Worm (Caenorhabditis elegans): Measurements from ENCODE around the gene mex-1.

The mex-1 gene

DNA sequence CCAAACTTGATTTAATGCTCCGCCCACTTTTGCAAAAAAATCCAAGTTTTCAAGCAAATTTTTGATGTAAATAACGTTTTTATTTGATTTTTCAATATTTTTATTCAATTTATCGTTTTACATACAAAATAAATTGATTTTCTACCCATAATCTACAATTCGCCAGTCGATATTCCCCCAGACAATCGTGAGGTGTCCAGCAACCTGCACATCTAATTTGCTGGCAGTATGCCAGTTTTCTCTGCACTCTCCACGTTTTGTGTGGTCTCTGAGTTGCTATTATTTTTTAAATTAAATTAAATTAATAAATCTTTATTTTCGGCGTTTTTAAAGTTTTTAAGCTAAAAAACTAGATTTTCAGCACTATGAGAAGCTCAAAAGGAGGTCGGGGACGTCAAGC lies 11.7 kb downstream of the mex-1 start:
- peak; percentile 68 for TF ChIP-seq nhr-237 (tag; optimal IDR thresholded peaks at IDR 0.05)
- peak; percentile 83 for TF ChIP-seq lin-13 (tag; optimal IDR thresholded peaks at IDR 0.05)
- TF ChIP-seq mep-1 (tag; optimal IDR thresholded peaks at IDR 0.05), result peak; percentile 67
- TF ChIP-seq M03D4.4 (tag; optimal IDR thresholded peaks at IDR 0.05), result no peak
- TF ChIP-seq nhr-2 (tag; optimal IDR thresholded peaks at IDR 0.05), result peak; percentile 43
- TF ChIP-seq lsy-2 (tag; optimal IDR thresholded peaks at IDR 0.05), result peak; percentile 80
- peak; percentile 31 for TF ChIP-seq unc-62 (GFP tag; optimal IDR thresholded peaks at IDR 0.05)
- TF ChIP-seq mab-5 (tag; optimal IDR thresholded peaks at IDR 0.05), result no peak
- TF ChIP-seq sptf-1 (tag; optimal IDR thresholded peaks at IDR 0.05), result peak; percentile 55
- no peak for TF ChIP-seq snpc-4 (tag; optimal IDR thresholded peaks at IDR 0.05)
- TF ChIP-seq ces-1 (GFP tag; optimal IDR thresholded peaks at IDR 0.05), result peak; percentile 98
- peak; percentile 22 for TF ChIP-seq ceh-43 (GFP tag; optimal IDR thresholded peaks at IDR 0.05)
- TF ChIP-seq ham-2 (GFP tag; optimal IDR thresholded peaks at IDR 0.05), result peak; percentile 33
- TF ChIP-seq flh-1 (GFP tag; optimal IDR thresholded peaks at IDR 0.05), result no peak
- TF ChIP-seq bed-3 (GFP tag; optimal IDR thresholded peaks at IDR 0.05), result peak; percentile 6
- TF ChIP-seq pha-4 (tag; optimal IDR thresholded peaks at IDR 0.05), result peak; percentile 60

DNA sequence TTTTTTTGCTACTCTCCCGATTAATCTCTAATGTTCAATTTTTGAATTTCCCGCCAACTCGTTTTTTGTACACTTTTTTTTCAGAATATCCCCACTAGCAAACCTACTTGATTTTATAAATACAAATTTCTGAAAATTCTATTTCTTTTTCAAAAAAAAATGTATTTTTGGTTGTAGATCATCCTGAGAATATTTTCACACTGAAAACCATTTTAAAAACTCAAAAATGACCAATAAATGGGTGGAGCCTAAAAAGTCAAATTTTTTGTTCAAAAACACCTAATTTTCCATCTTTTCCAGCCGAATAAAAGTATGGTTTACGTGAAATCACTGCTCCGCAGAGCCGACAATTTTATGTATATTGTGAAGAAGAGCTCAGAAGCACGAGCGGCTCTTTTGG lies 20.3 kb downstream of the mex-1 start, which contains the start of gene Y17G7B.3:
Gene Y17G7B.3, plus strand, starts transcription at position 301 of the 400 bp plus-strand sequence.
- TF ChIP-seq ham-2 (GFP tag; optimal IDR thresholded peaks at IDR 0.05) (no peak), M03D4.4 (tag; optimal IDR thresholded peaks at IDR 0.05) (no peak), unc-120 (tag; optimal IDR thresholded peaks at IDR 0.05; ENCODE audit: poor library complexity, severe bottlenecking) (no peak), nhr-76 (tag; optimal IDR thresholded peaks at IDR 0.05) (no peak)

DNA sequence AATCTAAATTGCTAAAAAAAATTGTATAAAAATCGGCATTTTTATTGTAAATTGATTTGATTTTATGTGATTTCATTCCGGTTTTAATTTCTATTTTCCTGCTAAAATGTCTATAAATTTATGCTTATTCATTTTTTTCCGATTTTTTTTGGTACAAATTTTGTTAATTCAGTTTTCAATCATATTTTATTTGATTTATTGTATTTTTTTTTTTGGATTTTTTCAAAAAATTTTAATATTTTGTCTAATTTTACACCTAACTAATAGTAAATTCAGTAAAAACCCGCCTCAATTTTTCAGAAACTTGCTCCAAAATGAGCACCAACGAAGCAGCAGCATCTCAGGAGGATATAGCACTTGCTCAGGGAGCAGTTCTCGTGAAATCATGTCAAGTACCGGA lies 24.3 kb downstream of the mex-1 start, which contains the start of gene dhps-1:
Gene dhps-1, plus strand, starts transcription at position 301 of the 400 bp plus-strand sequence.
- TF ChIP-seq unc-62 (GFP tag; optimal IDR thresholded peaks at IDR 0.05), result no peak
- no peak for TF ChIP-seq cnd-1 (tag; optimal IDR thresholded peaks at IDR 0.05)
- no peak for TF ChIP-seq unc-39 (tag; optimal IDR thresholded peaks at IDR 0.05)
- TF ChIP-seq ceh-83 (GFP tag; optimal IDR thresholded peaks at IDR 0.05), result no peak
- no peak for TF ChIP-seq snpc-4 (tag; optimal IDR thresholded peaks at IDR 0.05)
- TF ChIP-seq lin-13 (tag; optimal IDR thresholded peaks at IDR 0.05), result no peak
- no peak for TF ChIP-seq blmp-1 (tag; optimal IDR thresholded peaks at IDR 0.05)
- no peak for TF ChIP-seq pha-4 (tag; optimal IDR thresholded peaks at IDR 0.05)
- TF ChIP-seq nhr-237 (tag; optimal IDR thresholded peaks at IDR 0.05), result no peak
- TF ChIP-seq mep-1 (tag; optimal IDR thresholded peaks at IDR 0.05), result no peak
- TF ChIP-seq M03D4.4 (tag; optimal IDR thresholded peaks at IDR 0.05), result no peak
- TF ChIP-seq lsy-2 (tag; optimal IDR thresholded peaks at IDR 0.05), result no peak
- no peak for TF ChIP-seq flh-1 (GFP tag; optimal IDR thresholded peaks at IDR 0.05)

DNA sequence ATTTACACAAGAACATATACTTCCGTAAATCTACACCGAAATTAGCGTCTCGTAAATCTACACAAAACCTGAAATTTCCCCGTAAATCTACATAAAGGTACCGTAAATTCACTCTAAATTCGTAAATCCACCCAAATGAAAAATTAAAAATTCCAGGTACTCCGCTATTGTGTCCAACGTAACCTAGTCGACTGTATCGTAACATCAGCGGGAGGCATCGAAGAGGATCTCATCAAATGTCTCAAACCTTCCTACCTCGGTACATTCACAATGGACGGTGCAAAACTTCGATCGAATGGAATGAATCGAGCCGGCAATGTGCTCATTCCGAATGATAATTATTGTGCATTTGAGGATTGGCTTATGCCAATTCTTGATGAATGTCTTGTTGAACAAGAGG lies 26.5 kb downstream of the mex-1 start:
- TF ChIP-seq cnd-1 (tag; optimal IDR thresholded peaks at IDR 0.05) (no peak), lin-13 (tag; optimal IDR thresholded peaks at IDR 0.05) (no peak), pha-4 (tag; optimal IDR thresholded peaks at IDR 0.05) (no peak), ztf-11 (tag; optimal IDR thresholded peaks at IDR 0.05) (no peak), ham-2 (GFP tag; optimal IDR thresholded peaks at IDR 0.05) (no peak), blmp-1 (tag; optimal IDR thresholded peaks at IDR 0.05) (no peak), snpc-4 (tag; optimal IDR thresholded peaks at IDR 0.05) (no peak), sem-2 (GFP tag; optimal IDR thresholded peaks at IDR 0.05) (no peak), nhr-237 (tag; optimal IDR thresholded peaks at IDR 0.05) (no peak), ces-1 (GFP tag; optimal IDR thresholded peaks at IDR 0.05) (no peak), mep-1 (tag; optimal IDR thresholded peaks at IDR 0.05) (no peak), zip-8 (tag; optimal IDR thresholded peaks at IDR 0.05) (no peak), mls-2 (tag; optimal IDR thresholded peaks at IDR 0.05) (no peak), nhr-76 (tag; optimal IDR thresholded peaks at IDR 0.05) (no peak), elt-1 (tag; optimal IDR thresholded peaks at IDR 0.05; ENCODE audit: borderline replicate concordance, insufficient read depth) (no peak)

DNA sequence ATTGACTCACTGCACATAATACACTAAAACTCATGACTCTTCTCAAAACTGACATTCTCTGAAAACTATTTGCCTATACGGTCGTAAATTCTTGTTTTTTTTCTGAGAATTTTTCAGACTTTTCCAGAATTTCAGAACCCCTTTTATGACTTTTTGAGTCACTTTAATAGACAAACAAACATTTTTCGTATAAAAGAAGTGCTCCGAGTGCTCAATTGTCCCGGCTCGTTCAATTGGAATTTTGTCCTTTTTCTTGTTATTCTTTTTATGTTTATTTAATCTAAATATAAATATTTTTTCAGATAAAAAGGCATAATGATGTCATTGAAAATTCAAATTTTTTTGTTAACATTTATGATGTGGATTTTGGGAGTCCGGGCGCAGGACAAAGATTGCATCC lies 30.5 kb downstream of the mex-1 start, which contains the start of gene Y17G7B.23:
Gene Y17G7B.23, plus strand, starts transcription at position 301 of the 400 bp plus-strand sequence.
- TF ChIP-seq mls-2 (tag; optimal IDR thresholded peaks at IDR 0.05), result no peak
- TF ChIP-seq ztf-11 (tag; optimal IDR thresholded peaks at IDR 0.05), result no peak

DNA sequence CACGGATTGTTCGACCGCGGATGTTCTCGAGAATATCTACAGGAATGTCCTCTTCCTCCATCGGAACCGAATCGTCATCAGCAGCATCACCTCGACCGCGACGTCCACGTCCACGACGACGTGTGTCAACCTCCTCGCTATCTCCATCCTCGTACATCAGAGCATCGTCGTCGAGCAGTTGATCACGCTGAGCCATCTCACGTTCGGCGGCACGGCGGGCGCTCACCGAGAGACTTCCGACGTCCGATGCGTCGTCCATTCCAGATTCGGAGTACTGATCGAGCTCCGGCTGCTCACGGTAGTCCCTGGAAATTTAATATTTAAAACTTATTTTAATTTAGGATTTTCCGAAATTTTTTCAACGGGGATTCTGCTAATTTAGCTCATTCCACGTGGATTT lies 37.5 kb downstream of the mex-1 start:
- TF ChIP-seq mls-2 (tag; optimal IDR thresholded peaks at IDR 0.05) (no peak), tbx-8 (GFP tag; optimal IDR thresholded peaks at IDR 0.05) (no peak), mab-5 (tag; optimal IDR thresholded peaks at IDR 0.05) (no peak), ceh-83 (GFP tag; optimal IDR thresholded peaks at IDR 0.05) (no peak), M03D4.4 (tag; optimal IDR thresholded peaks at IDR 0.05) (no peak), zip-8 (tag; optimal IDR thresholded peaks at IDR 0.05) (no peak), sptf-1 (tag; optimal IDR thresholded peaks at IDR 0.05) (no peak), lin-32 (GFP tag; optimal IDR thresholded peaks at IDR 0.05) (no peak), ces-1 (GFP tag; optimal IDR thresholded peaks at IDR 0.05) (no peak), ceh-39 (tag; optimal IDR thresholded peaks at IDR 0.05) (no peak), nhr-2 (tag; optimal IDR thresholded peaks at IDR 0.05) (no peak), elt-1 (tag; optimal IDR thresholded peaks at IDR 0.05; ENCODE audit: borderline replicate concordance, insufficient read depth) (no peak), ceh-43 (GFP tag; optimal IDR thresholded peaks at IDR 0.05) (no peak), nhr-28 (tag; optimal IDR thresholded peaks at IDR 0.05) (no peak), cnd-1 (tag; optimal IDR thresholded peaks at IDR 0.05) (no peak), hlh-1 (tag; optimal IDR thresholded peaks at IDR 0.05) (no peak), blmp-1 (tag; optimal IDR thresholded peaks at IDR 0.05) (no peak)

Measured in whole organism, mixed stage, embryonic.